Fruit fly (Drosophila melanogaster) whole organism, adult: ENCODE results near the gene CecA2.

Source experiments
- CG7101 ChIP-seq: fragments of 200-800 bp; sonication (Bioruptor generic); optimal IDR thresholded peaks from 2 replicates; lab custom pipeline; 2018; ENCODE audit warnings: missing biosample characterization, mild to moderate bottlenecking, missing genetic modification characterization, moderate library complexity
- cnc ChIP-seq, 2 experiments: fragments of >200 bp; optimal IDR thresholded peaks; 2 replicates each; lab custom pipeline; 2017
- kay ChIP-seq: fragments of 200-800 bp; sonication (Bioruptor generic); peaks from one replicate; lab custom pipeline; 2016; ENCODE audit warnings: missing biosample characterization, missing genetic modification characterization, borderline replicate concordance
- pad ChIP-seq: fragments of 200-800 bp; sonication (Bioruptor generic); optimal IDR thresholded peaks from 3 replicates; lab custom pipeline; 2017; ENCODE audit warnings: missing biosample characterization, missing genetic modification characterization, mild to moderate bottlenecking, moderate library complexity, missing genetic modification reagents
- tj ChIP-seq: fragments of 200-800 bp; sonication (Bioruptor generic); optimal IDR thresholded peaks from 3 replicates; lab custom pipeline; 2017; ENCODE audit warnings: missing biosample characterization, mild to moderate bottlenecking, missing genetic modification characterization, moderate library complexity

DNA sequence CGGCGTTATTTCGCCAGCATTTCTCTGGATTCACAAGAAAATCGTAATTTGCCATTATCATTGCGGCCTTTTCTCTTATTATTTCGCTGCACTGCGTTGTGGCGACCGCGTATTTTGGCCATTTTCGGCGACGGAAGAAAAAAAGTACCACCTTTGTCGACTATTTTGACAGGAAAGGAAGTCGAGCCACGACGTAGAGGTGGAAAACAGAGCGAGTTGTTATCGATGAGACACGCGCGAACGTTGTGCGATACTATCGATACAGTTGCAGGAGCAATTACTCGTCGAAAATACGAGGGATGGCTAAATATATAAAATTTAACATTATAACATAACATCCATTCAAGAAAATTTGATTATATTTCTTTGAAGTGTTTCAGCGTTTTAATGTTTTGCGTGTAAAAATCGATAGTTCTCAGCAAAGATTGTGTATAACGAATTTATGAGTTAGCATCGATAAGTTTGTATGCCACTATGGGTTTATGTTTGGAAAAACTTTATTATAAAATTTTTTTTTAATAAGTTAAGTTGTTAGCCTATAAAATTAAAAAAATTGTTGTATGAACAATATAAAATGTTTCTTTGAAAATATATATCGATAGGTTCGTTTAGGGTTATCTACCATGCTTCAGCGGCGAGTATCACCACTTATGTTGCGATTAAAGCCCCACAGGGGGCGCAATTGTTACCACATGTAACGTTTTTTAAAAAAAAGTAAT, 3.0 kb upstream of the CecA2 start, which contains the start of gene RpS7:
- TF ChIP-seq cnc (optimal IDR thresholded peaks at IDR 0.05; lab: Kevin White, UChicago) (no peak), tj (GFP tag; lab: Kevin White, UChicago) (peak; percentile 59), kay (GFP tag; lab: Kevin White, UChicago) (peak; percentile 67), pad (peak; percentile 55), CG7101 (peak; percentile 75)
